Worm (Caenorhabditis elegans) whole organism, L2 larva: ENCODE data around the gene mlt-10.

Source experiments
- F13H6.1 ChIP-seq: sonication (generic microtip); optimal IDR thresholded peaks from 2 replicates; lab custom pipeline; 2016; ENCODE audit warnings: missing genetic modification characterization, missing compliant biosample characterization
- R02D3.7 ChIP-seq: fragments of 150-350 bp; optimal IDR thresholded peaks from 2 replicates; lab custom pipeline; 2014; ENCODE audit warnings: missing biosample characterization, missing genetic modification characterization
- Y55F3AM.14 ChIP-seq: fragments of 200-800 bp; sonication (Bioruptor generic); optimal IDR thresholded peaks from 2 replicates; lab custom pipeline; 2018; ENCODE audit warnings: mild to moderate bottlenecking, missing genetic modification characterization, missing compliant biosample characterization
- aly-2 ChIP-seq: fragments of 150-350 bp; optimal IDR thresholded peaks from 2 replicates; lab custom pipeline; 2014; ENCODE audit warnings: missing biosample characterization, missing genetic modification characterization
- elt-1 ChIP-seq: fragments of 150-350 bp; optimal IDR thresholded peaks from 2 replicates; lab custom pipeline; 2014; ENCODE audit warnings: missing biosample characterization, missing genetic modification characterization
- mdl-1 ChIP-seq, 2 experiments: fragments of 150-350 bp in 1 of 2; sonication (generic microtip) in 1 of 2; optimal IDR thresholded peaks; 2 replicates each; lab custom pipeline; 2017; ENCODE audit warnings: missing biosample characterization in 2 of 2, missing genetic modification characterization in 2 of 2
- nhr-6 ChIP-seq: fragments of 150-350 bp; optimal IDR thresholded peaks from 2 replicates; lab custom pipeline; 2014; ENCODE audit warnings: missing biosample characterization, missing genetic modification characterization
- sem-4 ChIP-seq: fragments of 150-350 bp; optimal IDR thresholded peaks from 2 replicates; lab custom pipeline; 2014; ENCODE audit warnings: missing biosample characterization, missing genetic modification reagents, missing genetic modification characterization
- skn-1 ChIP-seq: sonication (generic microtip); optimal IDR thresholded peaks from 2 replicates; lab custom pipeline; 2017; ENCODE audit warnings: missing biosample characterization, missing genetic modification characterization
- sma-3 ChIP-seq: sonication (generic microtip); optimal IDR thresholded peaks from 2 replicates; lab custom pipeline; 2016; ENCODE audit warnings: missing genetic modification reagents, missing genetic modification characterization, missing compliant biosample characterization
- unc-62 ChIP-seq: fragments of 150-350 bp; optimal IDR thresholded peaks from 2 replicates; lab custom pipeline; 2014; ENCODE audit warnings: missing biosample characterization, missing genetic modification reagents, missing genetic modification characterization
- ztf-1 ChIP-seq: fragments of 200-800 bp; sonication (Bioruptor generic); conservative IDR thresholded peaks from 2 replicates; pipeline ENCODE4 v1.3.6; 2022; ENCODE audit warnings: missing genetic modification characterization, missing compliant biosample characterization
- ztf-4 ChIP-seq: fragments of 150-350 bp; optimal IDR thresholded peaks from 2 replicates; lab custom pipeline; 2014; ENCODE audit warnings: missing biosample characterization, missing genetic modification characterization

- no peak for TF ChIP-seq Y55F3AM.14 (GFP tag; lab: Kevin White, UChicago)
- no peak for TF ChIP-seq R02D3.7 (tag; lab: Kevin White, UChicago)
- TF ChIP-seq elt-1 (tag; lab: Kevin White, UChicago), result no peak
- no peak for TF ChIP-seq unc-62 (GFP tag; lab: Kevin White, UChicago)
- no peak for TF ChIP-seq skn-1
- no peak for TF ChIP-seq ztf-1
- TF ChIP-seq ztf-4 (tag; lab: Kevin White, UChicago), result no peak
- TF ChIP-seq aly-2 (tag; lab: Kevin White, UChicago), result no peak
- TF ChIP-seq mdl-1 (tag; optimal IDR thresholded peaks at IDR 0.05; lab: Kevin White, UChicago), result no peak
- no peak for TF ChIP-seq nhr-6 (tag; lab: Kevin White, UChicago)
- TF ChIP-seq F13H6.1 (tag; lab: Kevin White, UChicago), result no peak
- no peak for TF ChIP-seq sem-4 (tag; lab: Kevin White, UChicago)
- TF ChIP-seq sma-3 (GFP tag; lab: Kevin White, UChicago), result no peak
Measured at ce11 chrII:582649-583048, 36.1 kb downstream of the mlt-10 start, which contains the start of gene fbxb-14.
